Fruit fly (Drosophila melanogaster) whole organism: ENCODE data around the gene Arts.

Experiments
- CG8478 ChIP-seq: fragments of >200 bp; optimal IDR thresholded peaks from 2 replicates; lab custom pipeline; 2018; ENCODE audit warnings: inconsistent platforms
- Dll ChIP-seq: fragments of >200 bp; optimal IDR thresholded peaks from 2 replicates; lab custom pipeline; 2017
- EcR ChIP-seq, 2 experiments: fragments of >200 bp; optimal IDR thresholded peaks; 2 replicates each; lab custom pipeline; 2017; ENCODE audit warnings: missing biosample characterization in 2 of 2, missing genetic modification characterization in 2 of 2, missing genetic modification reagents in 2 of 2
- psq ChIP-seq: fragments of >200 bp; optimal IDR thresholded peaks from 2 replicates; lab custom pipeline; 2017

DNA sequence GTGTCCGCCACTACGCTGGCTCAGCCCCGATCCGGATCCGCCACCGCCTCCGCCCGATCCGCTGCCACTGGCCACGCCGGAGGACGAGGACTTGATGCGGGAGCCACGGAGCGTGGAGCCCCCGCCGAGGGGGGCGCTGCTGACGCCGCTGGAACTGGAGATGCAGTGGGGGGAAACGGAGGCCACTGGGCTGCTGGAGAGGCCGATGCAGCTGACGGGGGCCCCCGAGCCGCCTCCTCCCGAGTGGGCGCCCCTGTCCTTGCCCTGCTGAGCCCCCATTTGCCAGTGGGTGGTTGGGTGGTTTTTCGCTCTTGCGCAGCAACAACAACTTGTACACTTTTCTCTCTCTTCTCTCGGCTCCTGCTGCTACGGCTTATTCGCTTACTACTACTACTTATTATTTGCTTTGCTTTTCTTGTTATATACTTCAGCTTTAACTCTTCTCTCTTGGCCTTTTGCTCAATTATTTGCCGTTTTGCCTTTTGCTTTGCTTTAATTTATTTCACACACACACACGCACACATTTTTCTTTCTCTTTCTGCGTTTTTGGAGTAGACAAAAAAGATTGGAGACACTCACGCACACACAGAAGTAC is 44.3 kb downstream of the Arts start:
- TF ChIP-seq Dll (no peak), psq (lab: Kevin White, UChicago) (no peak), CG8478 (lab: Kevin White, UChicago) (no peak), EcR (GFP tag; optimal IDR thresholded peaks at IDR 0.05; lab: Kevin White, UChicago) (no peak)
